Worm (Caenorhabditis elegans) whole organism, young adult: Measurements from ENCODE around the gene cyp-13A4.

ENCODE experiments used
- B0035.1 ChIP-seq: sonication (generic microtip); optimal IDR thresholded peaks from 2 replicates; lab custom pipeline; 2016; ENCODE audit warnings: missing genetic modification characterization, mild to moderate bottlenecking, missing compliant biosample characterization, missing genotype, missing genetic modification reagents
- B0261.1 ChIP-seq: sonication (generic microtip); optimal IDR thresholded peaks from 2 replicates; lab custom pipeline; 2016; ENCODE audit warnings: mild to moderate bottlenecking, missing genetic modification characterization, moderate library complexity, missing compliant biosample characterization
- B0336.3 ChIP-seq: fragments of 200-800 bp; sonication (Bioruptor generic); IDR thresholded peaks from 2 replicates; pipeline ENCODE4 v1.3.6; 2022; ENCODE audit warnings: missing genetic modification characterization, missing compliant biosample characterization
- C06A6.2 ChIP-seq: fragments of 200-800 bp; sonication (Bioruptor generic); conservative IDR thresholded peaks from 2 replicates; pipeline ENCODE4 v1.3.6; 2022; ENCODE audit warnings: missing genetic modification characterization, missing compliant biosample characterization
- F33H1.4 ChIP-seq: fragments of 200-800 bp; sonication (Bioruptor generic); IDR thresholded peaks from 2 replicates; pipeline ENCODE4 v1.3.6; 2022; ENCODE audit warnings: missing genetic modification reagents, missing genetic modification characterization, missing compliant biosample characterization
- F49E8.2 ChIP-seq: sonication (generic microtip); optimal IDR thresholded peaks from 3 replicates; lab custom pipeline; 2017; ENCODE audit warnings: missing genetic modification characterization, mild to moderate bottlenecking, missing compliant biosample characterization, antibody characterized with exemption, moderate library complexity; ENCODE audit not compliant: insufficient read depth
- F52B5.7 ChIP-seq: sonication (generic microtip); optimal IDR thresholded peaks from 2 replicates; lab custom pipeline; 2016; ENCODE audit warnings: mild to moderate bottlenecking, missing genetic modification characterization, missing compliant biosample characterization
- Y67H2A.10 ChIP-seq: fragments of 200-800 bp; sonication (Bioruptor generic); conservative IDR thresholded peaks from 2 replicates; pipeline ENCODE4 v1.3.6; 2022; ENCODE audit warnings: missing genetic modification reagents, missing genetic modification characterization, missing compliant biosample characterization
- ZK185.1 ChIP-seq: sonication (generic microtip); optimal IDR thresholded peaks from 2 replicates; lab custom pipeline; 2016; ENCODE audit warnings: mild to moderate bottlenecking, missing genetic modification characterization, missing compliant biosample characterization; ENCODE audit not compliant: poor library complexity, severe bottlenecking
- akir-1 ChIP-seq: fragments of 200-800 bp; sonication (Bioruptor generic); optimal IDR thresholded peaks from 2 replicates; lab custom pipeline; 2018; ENCODE audit warnings: mild to moderate bottlenecking, missing genetic modification characterization, moderate library complexity, missing compliant biosample characterization
- atf-7 ChIP-seq: sonication (generic microtip); optimal IDR thresholded peaks from 2 replicates; lab custom pipeline; 2017; ENCODE audit warnings: mild to moderate bottlenecking, missing genetic modification characterization, missing compliant biosample characterization
- athp-1 ChIP-seq: sonication (generic microtip); optimal IDR thresholded peaks from 2 replicates; lab custom pipeline; 2017; ENCODE audit warnings: mild to moderate bottlenecking, missing genetic modification characterization, missing compliant biosample characterization
- ccch-3 ChIP-seq: fragments of 200-800 bp; sonication (Bioruptor generic); optimal IDR thresholded peaks from 2 replicates; lab custom pipeline; 2018; ENCODE audit warnings: mild to moderate bottlenecking, missing genetic modification characterization, missing compliant biosample characterization
- cebp-1 ChIP-seq, 2 experiments: fragments of 200-800 bp in 1 of 2; sonication (Bioruptor generic) in 1 of 2; sonication (generic microtip) in 1 of 2; IDR thresholded peaks in 1 of 2; optimal IDR thresholded peaks in 1 of 2; 2 replicates each; pipeline versions ENCODE4 v1.3.6 to Lab custom; 2017 to 2022; ENCODE audit warnings: missing compliant biosample characterization in 2 of 2, missing genetic modification characterization in 2 of 2, mild to moderate bottlenecking in 1 of 2, missing genetic modification reagents in 1 of 2, moderate library complexity in 1 of 2
- ceh-27 ChIP-seq: fragments of 200-800 bp; sonication (Bioruptor generic); optimal IDR thresholded peaks from 2 replicates; lab custom pipeline; 2018; ENCODE audit warnings: mild to moderate bottlenecking, missing genetic modification characterization, moderate library complexity, missing compliant biosample characterization
- ceh-58 ChIP-seq: fragments of 200-800 bp; sonication (Bioruptor generic); IDR thresholded peaks from 2 replicates; pipeline ENCODE4 v1.3.6; 2022; ENCODE audit warnings: missing genetic modification characterization, missing compliant biosample characterization
- ceh-91 ChIP-seq: fragments of 200-800 bp; sonication (Bioruptor generic); IDR thresholded peaks from 2 replicates; pipeline ENCODE4 v1.3.6; 2022; ENCODE audit warnings: missing genetic modification reagents, missing genetic modification characterization, missing compliant biosample characterization
- die-1 ChIP-seq: sonication (generic microtip); optimal IDR thresholded peaks from 2 replicates; lab custom pipeline; 2016; ENCODE audit warnings: missing genotype, mild to moderate bottlenecking, missing genetic modification characterization, missing compliant biosample characterization
- egl-18 ChIP-seq: fragments of 200-800 bp; sonication (Bioruptor generic); IDR thresholded peaks from 2 replicates; pipeline ENCODE4 v1.3.6; 2022; ENCODE audit warnings: missing genetic modification reagents, missing genetic modification characterization, missing compliant biosample characterization
- egl-44 ChIP-seq: fragments of 200-800 bp; sonication (Bioruptor generic); IDR thresholded peaks from 2 replicates; pipeline ENCODE4 v1.3.6; 2022; ENCODE audit warnings: missing genetic modification reagents, missing genetic modification characterization, missing compliant biosample characterization
- ets-4 ChIP-seq: fragments of 200-800 bp; sonication (Bioruptor generic); optimal IDR thresholded peaks from 2 replicates; lab custom pipeline; 2018; ENCODE audit warnings: mild to moderate bottlenecking, missing genetic modification characterization, missing compliant biosample characterization
- him-1 ChIP-seq: sonication (generic microtip); optimal IDR thresholded peaks from 2 replicates; lab custom pipeline; 2016; ENCODE audit warnings: missing genotype, missing genetic modification reagents, missing genetic modification characterization, missing compliant biosample characterization
- hmg-1.2 ChIP-seq: fragments of 200-800 bp; sonication (Bioruptor generic); IDR thresholded peaks from 2 replicates; pipeline ENCODE4 v1.3.6; 2022; ENCODE audit warnings: missing genetic modification reagents, missing genetic modification characterization, missing compliant biosample characterization
- hmg-20 ChIP-seq: fragments of 200-800 bp; sonication (Bioruptor generic); IDR thresholded peaks from 2 replicates; pipeline ENCODE4 v1.3.6; 2022; ENCODE audit warnings: missing genetic modification reagents, missing genetic modification characterization, missing compliant biosample characterization
- lag-1 ChIP-seq: fragments of 200-800 bp; sonication (Bioruptor generic); IDR thresholded peaks from 2 replicates; pipeline ENCODE4 v1.3.6; 2022; ENCODE audit warnings: missing genetic modification reagents, missing genetic modification characterization, missing compliant biosample characterization
- lin-26 ChIP-seq: fragments of 200-800 bp; sonication (Bioruptor generic); IDR thresholded peaks from 2 replicates; pipeline ENCODE4 v1.3.6; 2022; ENCODE audit warnings: missing genetic modification reagents, missing genetic modification characterization, missing compliant biosample characterization
- lin-35 ChIP-seq, 3 experiments: fragments of 150-350 bp in 2 of 3; sonication (generic microtip) in 1 of 3; optimal IDR thresholded peaks; 2 replicates each; lab custom pipeline; 2014 to 2018; ENCODE audit warnings: missing biosample characterization in 3 of 3, missing genetic modification characterization in 3 of 3, missing genetic modification reagents in 3 of 3
- lin-40 ChIP-seq: sonication (generic microtip); optimal IDR thresholded peaks from 2 replicates; lab custom pipeline; 2016; ENCODE audit warnings: missing genetic modification characterization, mild to moderate bottlenecking, missing compliant biosample characterization, missing genotype, missing genetic modification reagents
- nhr-179 ChIP-seq: sonication (generic microtip); optimal IDR thresholded peaks from 2 replicates; lab custom pipeline; 2016; ENCODE audit warnings: mild to moderate bottlenecking, missing genetic modification characterization, missing compliant biosample characterization
- nhr-80 ChIP-seq: sonication (generic microtip); optimal IDR thresholded peaks from 2 replicates; lab custom pipeline; 2016; ENCODE audit warnings: missing genetic modification characterization, missing compliant biosample characterization
- nhr-90 ChIP-seq: sonication (generic microtip); optimal IDR thresholded peaks from 2 replicates; lab custom pipeline; 2016; ENCODE audit warnings: missing genotype, mild to moderate bottlenecking, missing genetic modification characterization, missing compliant biosample characterization
- pha-4 ChIP-seq: fragments of 150-350 bp; sonication (generic microtip); optimal IDR thresholded peaks from 2 replicates; lab custom pipeline; 2014; ENCODE audit warnings: missing biosample characterization, missing genetic modification reagents, missing genetic modification characterization
- rec-8 ChIP-seq, 2 experiments: sonication (generic microtip); optimal IDR thresholded peaks; 2 replicates each; lab custom pipeline; 2016; ENCODE audit warnings: mild to moderate bottlenecking in 2 of 2, missing genetic modification characterization in 2 of 2, missing genetic modification reagents in 2 of 2, missing genotype in 2 of 2, missing biosample characterization in 1 of 2, missing compliant biosample characterization in 1 of 2, moderate library complexity in 1 of 2
- rpc-1 ChIP-seq, 2 experiments: fragments of 150-350 bp in 1 of 2; sonication (generic microtip) in 1 of 2; optimal IDR thresholded peaks; 2 replicates each; lab custom pipeline; 2014 to 2018; ENCODE audit warnings: missing biosample characterization in 1 of 2, missing genetic modification characterization in 1 of 2, missing genetic modification reagents in 1 of 2, missing genotype in 1 of 2
- snpc-1.1 ChIP-seq: sonication (generic microtip); optimal IDR thresholded peaks from 2 replicates; lab custom pipeline; 2017; ENCODE audit warnings: missing genetic modification characterization, mild to moderate bottlenecking, missing compliant biosample characterization, antibody characterized with exemption, moderate library complexity, missing genotype, missing genetic modification reagents; ENCODE audit not compliant: insufficient read depth
- snpc-3.4 ChIP-seq: sonication (generic microtip); optimal IDR thresholded peaks from 2 replicates; lab custom pipeline; 2017; ENCODE audit warnings: missing genetic modification characterization, mild to moderate bottlenecking, missing compliant biosample characterization, antibody characterized with exemption, moderate library complexity, missing genotype, missing genetic modification reagents
- snpc-4 ChIP-seq, 5 experiments: fragments of 150-350 bp in 1 of 5; sonication (generic microtip) in 4 of 5; optimal IDR thresholded peaks; 2 replicates each; lab custom pipeline; 2014 to 2018; ENCODE audit warnings: missing genetic modification characterization in 5 of 5, missing biosample characterization in 3 of 5, antibody characterized with exemption in 2 of 5, mild to moderate bottlenecking in 2 of 5, missing compliant biosample characterization in 2 of 5, missing genotype in 2 of 5, moderate library complexity in 2 of 5, missing genetic modification reagents in 1 of 5
- sptf-2 ChIP-seq: fragments of 200-800 bp; sonication (Bioruptor generic); optimal IDR thresholded peaks from 2 replicates; lab custom pipeline; 2018; ENCODE audit warnings: mild to moderate bottlenecking, missing genetic modification characterization, missing compliant biosample characterization
- tbp1 ChIP-seq: fragments of 200-800 bp; sonication (Bioruptor generic); optimal IDR thresholded peaks from 2 replicates; lab custom pipeline; 2018; ENCODE audit warnings: mild to moderate bottlenecking, missing genetic modification characterization, missing compliant biosample characterization
- ztf-18 ChIP-seq: sonication (generic microtip); optimal IDR thresholded peaks from 2 replicates; lab custom pipeline; 2016; ENCODE audit warnings: missing genotype, mild to moderate bottlenecking, missing genetic modification characterization, missing compliant biosample characterization
- ztf-22 ChIP-seq: fragments of 200-800 bp; sonication (Bioruptor generic); optimal IDR thresholded peaks from 2 replicates; lab custom pipeline; 2018; ENCODE audit warnings: mild to moderate bottlenecking, missing genetic modification characterization, moderate library complexity, missing compliant biosample characterization

cyp-13A4 gene

DNA sequence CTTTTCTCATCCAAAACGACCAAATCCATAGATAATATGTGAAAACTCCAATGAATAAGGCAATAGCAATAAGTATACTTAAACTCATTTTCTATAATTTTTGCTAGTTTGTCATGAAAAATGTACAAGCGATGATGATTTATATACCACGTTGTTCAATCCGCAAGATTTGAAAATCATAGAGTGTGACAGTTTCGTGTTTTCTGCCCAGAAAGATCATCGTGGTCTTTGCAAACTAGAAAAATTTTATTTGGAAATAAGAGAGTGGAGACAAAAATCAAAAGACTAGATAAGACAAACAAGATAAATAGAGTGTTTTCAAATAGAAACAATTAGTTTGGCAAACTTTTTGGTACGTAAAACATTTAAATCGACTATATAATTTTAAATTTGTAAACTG, 4.3 kb downstream of the cyp-13A4 start, which contains the start of gene cyp-13A3:
Gene cyp-13A3, minus strand, starts transcription at position 101 of the 400 bp plus-strand sequence.
- no peak for TF ChIP-seq C06A6.2

- TF ChIP-seq ztf-22 (GFP tag; lab: Kevin White, UChicago), result peak; percentile 38
- no peak for TF ChIP-seq ZK185.1 (tag; lab: Kevin White, UChicago)
- no peak for TF ChIP-seq ceh-58 (GFP tag; lab: Robert Waterston, UW)
- peak; percentile 90 for TF ChIP-seq nhr-80 (tag; lab: Kevin White, UChicago)
- peak; percentile 66 for TF ChIP-seq atf-7
- no peak for TF ChIP-seq athp-1
- TF ChIP-seq cebp-1 (GFP tag; IDR thresholded peaks at IDR 0.05; lab: Robert Waterston, UW), result peak; percentile 7; the same call in 1 of the 2 replicates
- TF ChIP-seq cebp-1 (tag; optimal IDR thresholded peaks at IDR 0.05; lab: Kevin White, UChicago), result no peak
- TF ChIP-seq B0261.1, result no peak
- TF ChIP-seq ztf-18 (tag; lab: Kevin White, UChicago), result no peak
- TF ChIP-seq ets-4 (GFP tag; lab: Kevin White, UChicago), result peak; percentile 53
Observed at ce11 chrII:9791185-9791584, 6.4 kb downstream of the cyp-13A4 start.

DNA sequence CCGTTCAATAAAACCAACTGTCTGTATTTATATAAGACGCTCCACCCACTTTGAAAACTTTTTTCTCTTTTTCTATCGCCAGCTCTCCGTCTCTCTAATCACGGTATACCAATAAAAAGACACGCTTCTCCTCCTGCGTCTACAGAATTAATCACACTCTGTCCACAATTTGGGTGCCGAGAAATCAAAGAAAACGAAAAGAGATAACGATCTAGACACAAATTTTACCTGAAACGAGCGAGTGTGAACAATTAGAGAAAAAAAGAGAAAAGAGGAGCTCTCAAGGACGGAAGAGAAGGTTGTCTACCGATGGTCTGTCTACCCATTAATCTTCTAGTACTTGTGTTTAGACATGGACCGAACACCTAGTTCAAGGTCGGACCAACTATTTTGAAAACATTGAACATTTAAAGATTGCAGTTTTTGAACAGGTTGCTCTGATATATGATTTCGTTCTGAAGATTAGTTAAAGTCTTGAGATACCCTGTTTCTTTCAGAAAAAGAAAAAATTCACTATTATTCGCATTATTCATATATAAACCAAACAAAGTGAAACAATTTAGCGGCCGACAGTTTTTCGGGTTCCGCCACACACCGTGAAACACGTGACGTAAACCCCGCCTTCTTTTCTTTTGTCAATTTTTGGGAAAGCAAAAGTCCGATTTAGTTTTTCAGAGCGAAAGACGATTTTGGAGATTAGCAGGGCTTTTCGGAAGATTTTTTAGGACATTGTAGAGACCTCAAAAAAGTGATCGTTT, 10.0 kb downstream of the cyp-13A4 start, which contains the start of gene cyp-13A2:
Gene cyp-13A2, minus strand, starts transcription at position 235 of the 758 bp plus-strand sequence.
- TF ChIP-seq akir-1 (GFP tag; lab: Kevin White, UChicago), result no peak
- TF ChIP-seq nhr-80 (tag; lab: Kevin White, UChicago), result peak; percentile 89
- no peak for TF ChIP-seq Y67H2A.10 (GFP tag; lab: Robert Waterston, UW)
- peak; percentile 56 for TF ChIP-seq him-1
- TF ChIP-seq tbp1, result peak; percentile 57
- peak; percentile 86 for TF ChIP-seq snpc-3.4 (tag; lab: Kevin White, UChicago)
- peak; percentile 93 for TF ChIP-seq snpc-4 (GFP tag; optimal IDR thresholded peaks at IDR 0.05; lab: Kevin White, UChicago)
- TF ChIP-seq snpc-4 (tag; optimal IDR thresholded peaks at IDR 0.05; lab: Kevin White, UChicago), result peak; percentile 94 to 98 (median 96)
- TF ChIP-seq pha-4, result peak; percentile 6
- no peak for TF ChIP-seq ceh-91
- peak; percentile 84 for TF ChIP-seq hmg-1.2 (GFP tag; lab: Robert Waterston, UW)
- TF ChIP-seq lin-40 (tag; lab: Kevin White, UChicago), result no peak
- no peak for TF ChIP-seq rpc-1 (optimal IDR thresholded peaks at IDR 0.05; lab: Kevin White, UChicago)
- peak; percentile 3 for TF ChIP-seq rpc-1 (tag; optimal IDR thresholded peaks at IDR 0.05; lab: Kevin White, UChicago)
- 0 out of 2 replicates have a peak, but pooled peaks have one; percentile 27 for TF ChIP-seq B0336.3 (GFP tag; lab: Robert Waterston, UW)
- TF ChIP-seq die-1 (tag; lab: Kevin White, UChicago), result no peak
- TF ChIP-seq ccch-3 (GFP tag; lab: Kevin White, UChicago), result no peak
- peak; percentile 24; the same call in 1 of the 2 replicates for TF ChIP-seq F33H1.4 (GFP tag; lab: Robert Waterston, UW)
- TF ChIP-seq snpc-1.1 (tag; lab: Kevin White, UChicago), result peak; percentile 93

- no peak for TF ChIP-seq hmg-20 (GFP tag; lab: Robert Waterston, UW)
- no peak for TF ChIP-seq egl-18 (GFP tag; lab: Robert Waterston, UW)
- no peak for TF ChIP-seq rec-8 (tag; optimal IDR thresholded peaks at IDR 0.05; lab: Kevin White, UChicago)
- TF ChIP-seq egl-44 (GFP tag; lab: Robert Waterston, UW), result no peak
- no peak for TF ChIP-seq ceh-27 (GFP tag; lab: Kevin White, UChicago)
- no peak for TF ChIP-seq lin-26
- TF ChIP-seq F52B5.7 (tag; lab: Kevin White, UChicago), result no peak
- TF ChIP-seq lin-35 (GFP tag; optimal IDR thresholded peaks at IDR 0.05; lab: Kevin White, UChicago), result no peak
- TF ChIP-seq lag-1, result no peak
- TF ChIP-seq nhr-90 (tag; lab: Kevin White, UChicago), result no peak
- TF ChIP-seq B0035.1, result no peak
- no peak for TF ChIP-seq sptf-2 (GFP tag; lab: Kevin White, UChicago)
- no peak for TF ChIP-seq nhr-179 (tag; lab: Kevin White, UChicago)
- TF ChIP-seq F49E8.2 (tag; lab: Kevin White, UChicago), result no peak
Observed at ce11 chrII:9786215-9786614, 11.3 kb downstream of the cyp-13A4 start.
